Worm (Caenorhabditis elegans) whole organism, L2 larva: Measurements from ENCODE around the gene algn-9.
A peak's percentile ranks its signal among the peaks of the same experiment; 100 is the strongest.

Experiments used
- alr-1 ChIP-seq: fragments of 150-350 bp; optimal IDR thresholded peaks from 2 replicates; lab custom pipeline; 2014; ENCODE audit warnings: missing biosample characterization, missing genetic modification characterization
- mab-5 ChIP-seq: fragments of 150-350 bp; optimal IDR thresholded peaks from 2 replicates; lab custom pipeline; 2014; ENCODE audit warnings: missing biosample characterization, missing genetic modification characterization
- peb-1 ChIP-seq: fragments of 150-350 bp; optimal IDR thresholded peaks from 2 replicates; lab custom pipeline; 2014; ENCODE audit warnings: missing biosample characterization, missing genetic modification characterization
- snpc-4 ChIP-seq: fragments of 150-350 bp; optimal IDR thresholded peaks from 2 replicates; lab custom pipeline; 2014; ENCODE audit warnings: missing biosample characterization, missing genetic modification characterization
- unc-55 ChIP-seq: fragments of 150-350 bp; sonication (generic microtip); optimal IDR thresholded peaks from 3 replicates; lab custom pipeline; 2014; ENCODE audit warnings: missing biosample characterization, missing genetic modification reagents, missing genetic modification characterization

- no peak for TF ChIP-seq peb-1
- peak; percentile 28 for TF ChIP-seq snpc-4 (tag; lab: Kevin White, UChicago)
- TF ChIP-seq unc-55 (GFP tag; lab: Kevin White, UChicago): no peak
- peak; percentile 41 for TF ChIP-seq mab-5 (tag; lab: Kevin White, UChicago)
- TF ChIP-seq alr-1 (tag; lab: Kevin White, UChicago): no peak
Measured at ce11 chrII:10558962-10559415, 25.1 kb upstream of the algn-9 start.
